Worm (Caenorhabditis elegans) whole organism, late embryonic: ENCODE measurements around the gene ins-17.

ENCODE experiments used
- C38D4.7 ChIP-seq: fragments of 200-800 bp; sonication (Bioruptor generic); optimal IDR thresholded peaks from 2 replicates; lab custom pipeline; 2018; ENCODE audit warnings: mild to moderate bottlenecking, missing genetic modification characterization, moderate library complexity, missing compliant biosample characterization
- K09A11.1 ChIP-seq: sonication (generic microtip); optimal IDR thresholded peaks from 2 replicates; lab custom pipeline; 2017; ENCODE audit warnings: antibody characterized with exemption, mild to moderate bottlenecking, missing genetic modification characterization, missing compliant biosample characterization; ENCODE audit not compliant: insufficient read depth
- T23F11.4 ChIP-seq: fragments of 200-800 bp; sonication (Bioruptor generic); optimal IDR thresholded peaks from 2 replicates; lab custom pipeline; 2018; ENCODE audit warnings: mild to moderate bottlenecking, missing genetic modification characterization, missing compliant biosample characterization
- Y22D7AL.16 ChIP-seq: sonication (generic microtip); optimal IDR thresholded peaks from 2 replicates; lab custom pipeline; 2016; ENCODE audit warnings: missing genetic modification characterization, missing compliant biosample characterization
- ceh-19 ChIP-seq: fragments of 200-800 bp; sonication (Bioruptor generic); optimal IDR thresholded peaks from 2 replicates; lab custom pipeline; 2018; ENCODE audit warnings: mild to moderate bottlenecking, missing genetic modification characterization, missing compliant biosample characterization
- ceh-2 ChIP-seq: sonication (generic microtip); optimal IDR thresholded peaks from 2 replicates; lab custom pipeline; 2016; ENCODE audit warnings: missing genotype, missing genetic modification characterization, missing compliant biosample characterization
- ceh-22 ChIP-seq: sonication (generic microtip); optimal IDR thresholded peaks from 2 replicates; lab custom pipeline; 2017; ENCODE audit warnings: missing biosample characterization, missing genetic modification characterization
- ceh-24 ChIP-seq: sonication (generic microtip); optimal IDR thresholded peaks from 2 replicates; lab custom pipeline; 2016; ENCODE audit warnings: mild to moderate bottlenecking, missing genetic modification characterization, missing compliant biosample characterization
- ceh-31 ChIP-seq: sonication (generic microtip); optimal IDR thresholded peaks from 2 replicates; lab custom pipeline; 2016; ENCODE audit warnings: missing genetic modification characterization, missing compliant biosample characterization
- ceh-34 ChIP-seq: sonication (generic microtip); optimal IDR thresholded peaks from 2 replicates; lab custom pipeline; 2016; ENCODE audit warnings: mild to moderate bottlenecking, missing genetic modification characterization, missing compliant biosample characterization
- ceh-45 ChIP-seq: fragments of 200-800 bp; sonication (Bioruptor generic); IDR thresholded peaks from 2 replicates; pipeline ENCODE4 v1.3.6; 2022; ENCODE audit warnings: missing genetic modification reagents, missing genetic modification characterization, missing compliant biosample characterization
- ceh-48 ChIP-seq: sonication (generic microtip); optimal IDR thresholded peaks from 2 replicates; lab custom pipeline; 2016; ENCODE audit warnings: missing genetic modification characterization, inconsistent platforms, missing compliant biosample characterization
- ceh-9 ChIP-seq: sonication (generic microtip); optimal IDR thresholded peaks from 2 replicates; lab custom pipeline; 2016; ENCODE audit warnings: mild to moderate bottlenecking, missing genetic modification characterization, inconsistent platforms, missing compliant biosample characterization
- che-1 ChIP-seq: sonication (generic microtip); optimal IDR thresholded peaks from 2 replicates; lab custom pipeline; 2016; ENCODE audit warnings: mild to moderate bottlenecking, missing genetic modification characterization, missing compliant biosample characterization
- dmd-4 ChIP-seq: sonication (generic microtip); optimal IDR thresholded peaks from 2 replicates; lab custom pipeline; 2016; ENCODE audit warnings: borderline replicate concordance, missing genetic modification characterization, missing compliant biosample characterization
- elt-4 ChIP-seq: sonication (generic microtip); optimal IDR thresholded peaks from 2 replicates; lab custom pipeline; 2016; ENCODE audit warnings: missing genetic modification characterization, missing compliant biosample characterization
- fkh-10 ChIP-seq: fragments of 150-350 bp; optimal IDR thresholded peaks from 2 replicates; lab custom pipeline; 2014; ENCODE audit warnings: missing biosample characterization, missing genetic modification reagents, missing genetic modification characterization
- hlh-13 ChIP-seq: fragments of 200-800 bp; sonication (Bioruptor generic); optimal IDR thresholded peaks from 2 replicates; lab custom pipeline; 2018; ENCODE audit warnings: mild to moderate bottlenecking, missing genetic modification characterization, missing compliant biosample characterization
- hlh-8 ChIP-seq: sonication (generic microtip); optimal IDR thresholded peaks from 2 replicates; lab custom pipeline; 2016; ENCODE audit warnings: missing genotype, missing genetic modification characterization, missing compliant biosample characterization
- lin-11 ChIP-seq: fragments of 200-800 bp; sonication (Bioruptor generic); optimal IDR thresholded peaks from 2 replicates; lab custom pipeline; 2018; ENCODE audit warnings: mild to moderate bottlenecking, missing genetic modification characterization, missing compliant biosample characterization
- mec-3 ChIP-seq: sonication (generic microtip); optimal IDR thresholded peaks from 2 replicates; lab custom pipeline; 2016; ENCODE audit warnings: borderline replicate concordance, missing genetic modification characterization, missing compliant biosample characterization
- npax-4 ChIP-seq: sonication (generic microtip); optimal IDR thresholded peaks from 2 replicates; lab custom pipeline; 2016; ENCODE audit warnings: missing genetic modification characterization, missing compliant biosample characterization
- pag-3 ChIP-seq: sonication (generic microtip); optimal IDR thresholded peaks from 2 replicates; lab custom pipeline; 2016; ENCODE audit warnings: missing compliant biosample characterization, missing genetic modification characterization, borderline replicate concordance
- pax-1 ChIP-seq: fragments of 150-350 bp; optimal IDR thresholded peaks from 2 replicates; lab custom pipeline; 2014; ENCODE audit warnings: missing biosample characterization, missing genetic modification characterization
- pha-4 ChIP-seq: fragments of 150-350 bp; optimal IDR thresholded peaks from 2 replicates; lab custom pipeline; 2018; ENCODE audit warnings: missing biosample characterization, missing genetic modification reagents, missing genetic modification characterization
- pqm-1 ChIP-seq: sonication (generic microtip); optimal IDR thresholded peaks from 2 replicates; lab custom pipeline; 2016; ENCODE audit warnings: missing genetic modification characterization, missing compliant biosample characterization
- pros-1 ChIP-seq: fragments of 150-350 bp; optimal IDR thresholded peaks from 2 replicates; lab custom pipeline; 2014; ENCODE audit warnings: missing biosample characterization, missing genetic modification reagents, missing genetic modification characterization
- ref-2 ChIP-seq: sonication (generic microtip); optimal IDR thresholded peaks from 2 replicates; lab custom pipeline; 2016; ENCODE audit warnings: missing genetic modification characterization, missing compliant biosample characterization
- sdc-2 ChIP-seq: sonication (generic microtip); optimal IDR thresholded peaks from 2 replicates; lab custom pipeline; 2016; ENCODE audit warnings: missing genotype, missing genetic modification characterization, missing compliant biosample characterization
- tbx-2 ChIP-seq: sonication (generic microtip); optimal IDR thresholded peaks from 2 replicates; lab custom pipeline; 2016; ENCODE audit warnings: missing genetic modification characterization, missing compliant biosample characterization
- ttx-3 ChIP-seq: sonication (generic microtip); optimal IDR thresholded peaks from 2 replicates; lab custom pipeline; 2016; ENCODE audit warnings: missing genetic modification reagents, missing genetic modification characterization, missing compliant biosample characterization
- unc-3 ChIP-seq, 2 experiments: fragments of 200-800 bp in 1 of 2; sonication (Bioruptor generic) in 1 of 2; sonication (generic microtip) in 1 of 2; conservative IDR thresholded peaks in 1 of 2; optimal IDR thresholded peaks in 1 of 2; 2 replicates each; pipeline versions ENCODE4 v1.3.6 to Lab custom; 2016 to 2022; ENCODE audit warnings: missing compliant biosample characterization in 2 of 2, missing genetic modification characterization in 2 of 2, missing genetic modification reagents in 1 of 2
- unc-42 ChIP-seq: sonication (generic microtip); optimal IDR thresholded peaks from 2 replicates; lab custom pipeline; 2016; ENCODE audit warnings: missing genotype, missing genetic modification characterization, missing compliant biosample characterization
- unc-55 ChIP-seq: sonication (generic microtip); optimal IDR thresholded peaks from 2 replicates; lab custom pipeline; 2017; ENCODE audit warnings: missing biosample characterization, missing genetic modification reagents, missing genetic modification characterization
- unc-86 ChIP-seq: sonication (generic microtip); optimal IDR thresholded peaks from 2 replicates; lab custom pipeline; 2016; ENCODE audit warnings: missing genetic modification characterization, missing compliant biosample characterization
- zip-5 ChIP-seq: sonication (generic microtip); optimal IDR thresholded peaks from 2 replicates; lab custom pipeline; 2016; ENCODE audit warnings: missing genetic modification characterization, missing compliant biosample characterization

ins-17 gene

ce11 chrIII:4477472-4477871 is at the start of gene ins-17:
TSS of gene ins-17 (minus strand) at chrIII:4477572.
- no peak for TF ChIP-seq unc-86 (tag; lab: Kevin White, UChicago)
- TF ChIP-seq hlh-8 (tag; lab: Kevin White, UChicago): no peak
- no peak for TF ChIP-seq tbx-2 (tag; lab: Kevin White, UChicago)
- no peak for TF ChIP-seq Y22D7AL.16 (tag; lab: Kevin White, UChicago)
- TF ChIP-seq hlh-13 (GFP tag; lab: Kevin White, UChicago): no peak
- no peak for TF ChIP-seq ttx-3
- no peak for TF ChIP-seq unc-3 (GFP tag; conservative IDR thresholded peaks at IDR 0.05; lab: Robert Waterston, UW)
- TF ChIP-seq unc-3 (tag; optimal IDR thresholded peaks at IDR 0.05; lab: Kevin White, UChicago): no peak
- no peak for TF ChIP-seq ceh-19
- no peak for TF ChIP-seq ref-2 (tag; lab: Kevin White, UChicago)
- no peak for TF ChIP-seq ceh-34
- no peak for TF ChIP-seq K09A11.1 (tag; lab: Kevin White, UChicago)
- TF ChIP-seq ceh-31 (tag; lab: Kevin White, UChicago): no peak
- no peak for TF ChIP-seq pha-4 (tag; lab: Kevin White, UChicago)
- TF ChIP-seq che-1: no peak
- TF ChIP-seq dmd-4 (tag; lab: Kevin White, UChicago): no peak

DNA sequence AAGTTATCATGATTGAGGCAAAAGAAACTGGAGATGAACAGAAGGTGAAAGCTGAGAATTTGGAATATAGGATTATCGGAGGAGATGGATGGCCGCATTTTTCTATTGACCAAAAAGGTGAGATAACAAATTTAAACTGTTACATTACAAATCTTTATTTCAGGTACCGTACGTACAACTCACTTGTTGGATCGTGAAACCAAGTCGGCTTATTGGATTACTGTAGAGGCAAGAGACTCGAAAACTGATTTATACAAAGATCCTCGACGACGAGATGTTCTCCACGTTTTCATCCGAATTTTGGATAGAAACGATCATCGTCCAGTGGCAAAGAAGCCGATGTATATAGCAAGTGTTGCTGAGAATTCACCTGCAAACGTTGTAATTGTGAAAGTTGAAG is 48.6 kb upstream of the ins-17 start:
- no peak for TF ChIP-seq sdc-2 (tag; lab: Kevin White, UChicago)
- no peak for TF ChIP-seq pqm-1 (tag; lab: Kevin White, UChicago)
- no peak for TF ChIP-seq che-1
- no peak for TF ChIP-seq pax-1 (tag; lab: Kevin White, UChicago)
- TF ChIP-seq pros-1 (tag; lab: Kevin White, UChicago): no peak
- TF ChIP-seq, all 69 proteins: peak for 0

DNA sequence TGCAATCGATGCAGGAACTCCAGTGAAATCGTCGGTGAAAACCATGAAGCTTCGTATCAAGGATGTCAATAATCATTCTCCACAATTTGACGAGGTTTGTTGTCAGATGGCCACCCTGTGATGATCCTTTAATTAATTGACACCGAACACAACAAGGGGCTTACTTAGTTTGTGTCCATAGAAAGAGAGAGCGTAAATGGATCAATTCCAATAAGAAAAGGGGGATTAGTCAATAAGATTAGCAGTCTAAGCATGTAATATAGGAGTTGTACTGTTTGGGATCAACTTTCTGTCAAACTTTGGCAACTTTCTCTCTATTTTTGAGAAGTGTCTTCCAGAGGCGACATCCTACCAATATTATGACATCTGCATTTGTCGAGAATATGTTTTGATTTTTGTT is 46.7 kb upstream of the ins-17 start:
- TF ChIP-seq ceh-45: no peak
- peak; percentile 76 for TF ChIP-seq unc-42 (tag; lab: Kevin White, UChicago)
- TF ChIP-seq, all 69 proteins: peak for 1

DNA sequence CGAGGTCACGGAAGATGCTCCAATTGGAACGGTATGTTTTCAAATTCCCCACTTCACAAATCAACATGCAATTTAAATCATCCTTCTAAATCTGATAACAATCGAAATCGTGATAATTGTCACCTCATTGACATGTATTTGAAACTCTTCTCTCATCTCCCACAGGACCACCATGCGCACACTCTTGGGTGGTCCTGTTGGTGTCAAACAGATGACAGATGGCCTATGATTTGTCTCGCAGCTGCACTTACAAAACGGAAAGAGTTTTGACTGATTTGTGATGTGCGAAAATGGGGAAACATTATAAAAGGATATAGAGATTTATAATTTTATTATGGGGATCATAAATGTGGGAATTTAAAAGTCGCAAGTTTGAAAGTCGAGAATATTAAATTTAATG is 46.0 kb upstream of the ins-17 start:
- TF ChIP-seq ceh-48 (tag; lab: Kevin White, UChicago) (no peak), ceh-2 (tag; lab: Kevin White, UChicago) (no peak), pha-4 (tag; lab: Kevin White, UChicago) (no peak), T23F11.4 (GFP tag; lab: Kevin White, UChicago) (no peak), mec-3 (tag; lab: Kevin White, UChicago) (no peak), ceh-19 (no peak), unc-55 (peak; percentile 76)
- TF ChIP-seq, all 69 proteins: peak for 1

- TF ChIP-seq pag-3 (tag; lab: Kevin White, UChicago) (no peak), ttx-3 (no peak), C38D4.7 (GFP tag; lab: Kevin White, UChicago) (no peak), sdc-2 (tag; lab: Kevin White, UChicago) (no peak), pros-1 (tag; lab: Kevin White, UChicago) (no peak), ceh-24 (tag; lab: Kevin White, UChicago) (no peak), fkh-10 (GFP tag; lab: Kevin White, UChicago) (no peak), npax-4 (tag; lab: Kevin White, UChicago) (no peak), ceh-9 (tag; lab: Kevin White, UChicago) (no peak), ceh-45 (no peak), zip-5 (tag; lab: Kevin White, UChicago) (no peak), lin-11 (no peak), elt-4 (tag; lab: Kevin White, UChicago) (no peak), pqm-1 (tag; lab: Kevin White, UChicago) (no peak), ceh-22 (tag; lab: Kevin White, UChicago) (no peak), hlh-13 (GFP tag; lab: Kevin White, UChicago) (no peak)
These were observed 42.7 kb upstream of the ins-17 start, which contains the start of gene cdh-4 for ce11 chrIII:4520057-4520456. TSS of gene cdh-4 (plus strand) at chrIII:4520357.
